Fruit fly (Drosophila melanogaster) whole organism: ENCODE data around the gene Obp99c.
A peak's percentile ranks its signal among the peaks of the same experiment; 100 is the strongest.

ENCODE experiments used
- CG8478 ChIP-seq: fragments of >200 bp; optimal IDR thresholded peaks from 2 replicates; lab custom pipeline; 2018; ENCODE audit warnings: inconsistent platforms
- Dll ChIP-seq: fragments of >200 bp; optimal IDR thresholded peaks from 2 replicates; lab custom pipeline; 2017
- EcR ChIP-seq, 2 experiments: fragments of >200 bp; optimal IDR thresholded peaks; 2 replicates each; lab custom pipeline; 2017; ENCODE audit warnings: missing biosample characterization in 2 of 2, missing genetic modification characterization in 2 of 2, missing genetic modification reagents in 2 of 2
- pan ChIP-seq: fragments of >200 bp; optimal IDR thresholded peaks from 2 replicates; lab custom pipeline; 2017
- psq ChIP-seq: fragments of >200 bp; optimal IDR thresholded peaks from 2 replicates; lab custom pipeline; 2017
- usp ChIP-seq: fragments of >200 bp; optimal IDR thresholded peaks from 2 replicates; lab custom pipeline; 2017; ENCODE audit warnings: missing biosample characterization, missing genetic modification characterization, mixed read lengths

DNA sequence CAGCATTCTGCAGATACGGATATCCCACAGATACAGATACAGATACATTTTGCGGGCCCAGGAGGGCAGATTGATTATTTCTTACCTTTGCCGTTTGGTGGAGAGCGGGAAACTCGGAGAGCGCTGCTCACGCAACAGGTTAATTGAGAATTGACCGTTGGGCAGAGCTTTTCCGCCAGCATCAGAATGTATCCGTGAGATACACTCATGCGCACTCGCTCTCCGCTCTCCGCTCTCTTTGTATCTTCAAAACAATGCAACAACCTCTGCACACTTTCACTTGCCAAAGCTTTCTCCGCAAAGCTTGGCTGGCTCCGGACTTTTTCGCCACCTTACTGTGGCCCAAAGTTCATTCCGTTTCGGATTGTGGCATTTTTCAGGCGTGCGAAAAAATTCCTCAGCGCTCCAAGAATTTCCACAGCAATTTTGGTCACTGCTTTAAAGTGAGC is 6.9 kb downstream of the Obp99c start, which contains the start of the genes CG7582 and Gycalpha99B:
- TF ChIP-seq EcR (GFP tag; optimal IDR thresholded peaks at IDR 0.05; lab: Kevin White, UChicago) (no peak), pan (no peak), psq (lab: Kevin White, UChicago) (no peak), usp (GFP tag; lab: Kevin White, UChicago) (no peak), Dll (lab: Kevin White, UChicago) (peak; percentile 86), CG8478 (lab: Kevin White, UChicago) (no peak)
